Fruit fly (Drosophila melanogaster): Measurements from ENCODE around the gene TM9SF4.

- TF ChIP-seq fkh (GFP tag; optimal IDR thresholded peaks at IDR 0.05) = no peak
- TF ChIP-seq CG10669 (GFP tag; optimal IDR thresholded peaks at IDR 0.05) = no peak
- no peak for TF ChIP-seq Eip93F (GFP tag; optimal IDR thresholded peaks at IDR 0.05)
- no peak for TF ChIP-seq Eip78C (GFP tag)
- no peak for TF ChIP-seq Blimp-1 (GFP tag; optimal IDR thresholded peaks at IDR 0.05)
- no peak for TF ChIP-seq CG32006 (GFP tag; optimal IDR thresholded peaks at IDR 0.05)
- no peak for TF ChIP-seq CG16779 (tag; optimal IDR thresholded peaks at IDR 0.05)
- no peak for TF ChIP-seq Hr39 (GFP tag; optimal IDR thresholded peaks at IDR 0.05)
- TF ChIP-seq CG4318 (GFP tag; optimal IDR thresholded peaks at IDR 0.05) = no peak
- TF ChIP-seq net (GFP tag; optimal IDR thresholded peaks at IDR 0.05) = no peak
- no peak for TF ChIP-seq Ets96B (tag; optimal IDR thresholded peaks at IDR 0.05)
- TF ChIP-seq Hr4 (GFP tag; optimal IDR thresholded peaks at IDR 0.05) = no peak
- TF ChIP-seq OdsH (GFP tag; optimal IDR thresholded peaks at IDR 0.05) = no peak
Observed at dm6 chr2L:13820948-13821347, 74.2 kb downstream of the TM9SF4 start, which contains the start of gene b.

All from whole organism, prepupa.